Worm (Caenorhabditis elegans): ENCODE measurements around the gene F10D2.10.

The F10D2.10 gene

DNA sequence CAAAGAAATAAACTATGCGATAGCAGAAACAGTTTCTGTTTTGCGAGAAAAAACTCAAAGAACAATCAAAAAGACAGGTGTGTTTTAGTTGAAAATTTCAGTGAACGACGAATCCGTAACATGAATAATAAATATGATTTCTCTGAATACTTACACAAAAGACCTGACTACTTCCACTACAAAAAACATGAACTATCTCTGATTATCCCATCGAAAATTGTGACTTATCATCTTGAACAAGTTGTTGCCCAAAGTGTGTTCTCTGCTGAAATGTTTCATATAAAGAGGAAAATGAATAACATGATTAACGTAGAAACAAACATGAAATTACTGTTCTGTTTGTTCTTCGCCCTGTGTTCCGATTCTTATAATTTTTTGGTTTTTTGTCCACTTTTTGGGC lies 10.7 kb upstream of the F10D2.10 start, which contains the start of gene ugt-36:
ugt-36 (plus strand) TSS at position 301 of the 400 bp plus-strand sequence.
- TF ChIP-seq lin-32 (GFP tag; optimal IDR thresholded peaks at IDR 0.05) = no peak
- TF ChIP-seq nhr-12 (tag; optimal IDR thresholded peaks at IDR 0.05) = no peak
- no peak for TF ChIP-seq bed-3 (GFP tag; optimal IDR thresholded peaks at IDR 0.05)
- no peak for TF ChIP-seq zip-8 (tag; optimal IDR thresholded peaks at IDR 0.05)
- TF ChIP-seq snpc-4 (tag; optimal IDR thresholded peaks at IDR 0.05) = no peak

DNA sequence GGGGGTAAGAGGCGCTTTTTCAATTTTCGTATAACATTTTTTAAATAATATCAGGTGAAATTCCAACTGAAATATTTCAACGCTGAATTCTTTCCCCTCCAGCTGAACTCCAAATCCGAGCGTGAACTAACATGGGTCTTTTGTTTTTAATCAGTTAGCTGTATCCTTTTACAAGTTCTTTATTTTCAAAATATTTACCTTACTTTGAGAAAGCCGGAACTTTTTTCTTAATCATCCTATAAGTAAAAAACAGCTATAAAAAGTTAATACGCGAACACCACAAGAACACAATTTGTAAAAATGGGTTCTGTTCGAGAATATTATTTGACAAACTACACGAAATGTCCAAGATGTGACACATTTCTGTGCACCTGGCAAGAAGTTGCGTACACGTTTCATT lies 8.2 kb upstream of the F10D2.10 start, which contains the start of gene srh-83:
srh-83 (plus strand) TSS at position 301 of the 400 bp plus-strand sequence.
- TF ChIP-seq elt-1 (tag; optimal IDR thresholded peaks at IDR 0.05; ENCODE audit: borderline replicate concordance, insufficient read depth) = no peak
- no peak for TF ChIP-seq nhr-12 (tag; optimal IDR thresholded peaks at IDR 0.05)
- no peak for TF ChIP-seq unc-39 (tag; optimal IDR thresholded peaks at IDR 0.05)
- TF ChIP-seq nhr-28 (tag; optimal IDR thresholded peaks at IDR 0.05) = no peak
- no peak for TF ChIP-seq ceh-83 (GFP tag; optimal IDR thresholded peaks at IDR 0.05)
- TF ChIP-seq M03D4.4 (tag; optimal IDR thresholded peaks at IDR 0.05) = no peak
- TF ChIP-seq snpc-4 (tag; optimal IDR thresholded peaks at IDR 0.05) = no peak
- no peak for TF ChIP-seq ceh-43 (GFP tag; optimal IDR thresholded peaks at IDR 0.05)
- TF ChIP-seq bed-3 (GFP tag; optimal IDR thresholded peaks at IDR 0.05) = no peak
- TF ChIP-seq mep-1 (tag; optimal IDR thresholded peaks at IDR 0.05) = no peak

ce11 chrV:7163477-7164114 lies 7.6 kb upstream of the F10D2.10 start, which contains the start of gene ugt-41:
Gene ugt-41 (minus strand): TSS chrV:7163595.
- TF ChIP-seq sem-2 (GFP tag; optimal IDR thresholded peaks at IDR 0.05) (no peak), mls-2 (tag; optimal IDR thresholded peaks at IDR 0.05) (no peak), M03D4.4 (tag; optimal IDR thresholded peaks at IDR 0.05) (no peak), zip-8 (tag; optimal IDR thresholded peaks at IDR 0.05) (no peak), lsy-2 (tag; optimal IDR thresholded peaks at IDR 0.05) (no peak), elt-1 (tag; optimal IDR thresholded peaks at IDR 0.05; ENCODE audit: borderline replicate concordance, insufficient read depth) (no peak), ces-1 (GFP tag; optimal IDR thresholded peaks at IDR 0.05) (no peak), lin-13 (tag; optimal IDR thresholded peaks at IDR 0.05) (no peak), ham-2 (GFP tag; optimal IDR thresholded peaks at IDR 0.05) (no peak)

ce11 chrV:7159391-7159790 lies 3.4 kb upstream of the F10D2.10 start, which contains the start of gene str-204:
Gene str-204 (plus strand): TSS chrV:7159691.
- no peak for TF ChIP-seq ztf-11 (tag; optimal IDR thresholded peaks at IDR 0.05)
- no peak for TF ChIP-seq nhr-76 (tag; optimal IDR thresholded peaks at IDR 0.05)
- TF ChIP-seq elt-1 (tag; optimal IDR thresholded peaks at IDR 0.05; ENCODE audit: borderline replicate concordance, insufficient read depth) = no peak
- TF ChIP-seq mls-2 (tag; optimal IDR thresholded peaks at IDR 0.05) = no peak
- TF ChIP-seq nhr-2 (tag; optimal IDR thresholded peaks at IDR 0.05) = no peak
- TF ChIP-seq M03D4.4 (tag; optimal IDR thresholded peaks at IDR 0.05) = no peak

- no peak for TF ChIP-seq flh-1 (GFP tag; optimal IDR thresholded peaks at IDR 0.05)
- TF ChIP-seq nhr-76 (tag; optimal IDR thresholded peaks at IDR 0.05) = no peak
- no peak for TF ChIP-seq mls-2 (tag; optimal IDR thresholded peaks at IDR 0.05)
- TF ChIP-seq elt-1 (tag; optimal IDR thresholded peaks at IDR 0.05; ENCODE audit: borderline replicate concordance, insufficient read depth) = no peak
- no peak for TF ChIP-seq elt-3 (tag; optimal IDR thresholded peaks at IDR 0.05)
- TF ChIP-seq hlh-1 (tag; optimal IDR thresholded peaks at IDR 0.05) = no peak
- TF ChIP-seq mep-1 (tag; optimal IDR thresholded peaks at IDR 0.05) = no peak
Observed at ce11 chrV:7157089-7157488, 1.1 kb upstream of the F10D2.10 start, which contains the start of gene ugt-39. Gene ugt-39 (plus strand): TSS chrV:7157142.

DNA sequence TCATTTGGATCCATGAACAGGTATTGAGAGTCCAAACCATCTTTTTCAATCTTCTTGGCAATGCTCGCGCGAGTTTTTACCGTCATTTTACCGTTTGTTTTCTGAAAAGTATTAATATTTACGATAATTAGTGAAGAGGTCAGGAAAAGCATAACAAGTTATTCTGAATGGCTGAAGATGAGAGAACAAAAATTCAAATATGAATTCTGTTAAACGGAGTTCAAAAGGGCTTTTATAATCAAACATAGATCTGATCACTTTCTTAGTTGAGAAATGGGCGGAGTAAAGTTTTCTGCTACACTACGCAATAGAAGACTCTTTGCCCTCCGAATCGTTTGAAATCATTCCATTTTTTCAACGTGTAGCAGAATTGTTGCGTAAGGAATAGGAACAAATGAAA lies 2.9 kb downstream of the F10D2.10 start, which contains the start of gene fat-7:
fat-7 (minus strand) TSS at position 101 of the 400 bp plus-strand sequence.
- TF ChIP-seq sptf-1 (tag; optimal IDR thresholded peaks at IDR 0.05) = no peak
- no peak for TF ChIP-seq cnd-1 (tag; optimal IDR thresholded peaks at IDR 0.05)
- no peak for TF ChIP-seq ceh-39 (tag; optimal IDR thresholded peaks at IDR 0.05)
- TF ChIP-seq ceh-43 (GFP tag; optimal IDR thresholded peaks at IDR 0.05) = no peak
- TF ChIP-seq bed-3 (GFP tag; optimal IDR thresholded peaks at IDR 0.05) = no peak

All from whole organism, mixed stage, embryonic.